Worm (Caenorhabditis elegans) whole organism, L3 larva: ENCODE results near the gene pepm-1.

ENCODE experiments used
- R02D3.7 ChIP-seq: fragments of 150-350 bp; optimal IDR thresholded peaks from 2 replicates; lab custom pipeline; 2014; ENCODE audit warnings: missing biosample characterization, missing genetic modification characterization
- ZK546.5 ChIP-seq: sonication (generic microtip); optimal IDR thresholded peaks from 2 replicates; lab custom pipeline; 2017; ENCODE audit warnings: missing biosample characterization, missing genetic modification characterization
- aly-2 ChIP-seq: fragments of 150-350 bp; optimal IDR thresholded peaks from 2 replicates; lab custom pipeline; 2014; ENCODE audit warnings: missing biosample characterization, missing genetic modification characterization
- ama-1 ChIP-seq: fragments of 150-350 bp; optimal IDR thresholded peaks from 2 replicates; lab custom pipeline; 2018
- ceh-82 ChIP-seq: fragments of 150-350 bp; optimal IDR thresholded peaks from 2 replicates; lab custom pipeline; 2014; ENCODE audit warnings: missing biosample characterization, missing genetic modification characterization
- egl-27 ChIP-seq: sonication (generic microtip); optimal IDR thresholded peaks from 4 replicates; lab custom pipeline; 2017; ENCODE audit warnings: missing biosample characterization, missing genetic modification reagents, missing genetic modification characterization
- egl-5 ChIP-seq: fragments of 150-350 bp; optimal IDR thresholded peaks from 2 replicates; lab custom pipeline; 2017; ENCODE audit warnings: missing biosample characterization, missing genetic modification reagents, missing genetic modification characterization, inconsistent platforms
- elt-1 ChIP-seq: fragments of 150-350 bp; optimal IDR thresholded peaks from 2 replicates; lab custom pipeline; 2014; ENCODE audit warnings: missing biosample characterization, missing genetic modification characterization
- elt-2 ChIP-seq: sonication (generic microtip); optimal IDR thresholded peaks from 2 replicates; lab custom pipeline; 2016; ENCODE audit warnings: missing genetic modification reagents, mild to moderate bottlenecking, missing genetic modification characterization, missing compliant biosample characterization
- elt-3 ChIP-seq, 3 experiments: fragments of 150-350 bp in 1 of 3; sonication (generic microtip) in 2 of 3; optimal IDR thresholded peaks; 2 replicates in 2 of 3; 4 replicates in 1 of 3; lab custom pipeline; 2014 to 2017; ENCODE audit warnings: missing biosample characterization in 3 of 3, missing genetic modification characterization in 3 of 3
- eor-1 ChIP-seq, 2 experiments: fragments of 150-350 bp; optimal IDR thresholded peaks; 2 replicates each; lab custom pipeline; 2014 to 2018; ENCODE audit warnings: missing biosample characterization in 2 of 2, missing genetic modification characterization in 2 of 2
- fkh-2 ChIP-seq: fragments of 150-350 bp; optimal IDR thresholded peaks from 2 replicates; lab custom pipeline; 2014; ENCODE audit warnings: missing biosample characterization, missing genetic modification reagents, missing genetic modification characterization
- fos-1 ChIP-seq: fragments of 150-350 bp; optimal IDR thresholded peaks from 2 replicates; lab custom pipeline; 2014; ENCODE audit warnings: missing biosample characterization, missing genetic modification characterization
- hmg-11 ChIP-seq: sonication (generic microtip); optimal IDR thresholded peaks from 2 replicates; lab custom pipeline; 2016; ENCODE audit warnings: missing genetic modification characterization, missing compliant biosample characterization
- jun-1 ChIP-seq: fragments of 150-350 bp; optimal IDR thresholded peaks from 2 replicates; lab custom pipeline; 2014; ENCODE audit warnings: missing biosample characterization, missing genetic modification reagents, missing genetic modification characterization
- lin-15B ChIP-seq: fragments of 150-350 bp; optimal IDR thresholded peaks from 2 replicates; lab custom pipeline; 2014; ENCODE audit warnings: missing biosample characterization, missing genetic modification characterization
- lin-39 ChIP-seq: fragments of 150-350 bp; optimal IDR thresholded peaks from 2 replicates; lab custom pipeline; 2018; ENCODE audit warnings: missing biosample characterization, missing genetic modification reagents, missing genetic modification characterization
- mdl-1 ChIP-seq: fragments of 150-350 bp; optimal IDR thresholded peaks from 2 replicates; lab custom pipeline; 2014; ENCODE audit warnings: missing biosample characterization, missing genetic modification characterization
- mml-1 ChIP-seq: fragments of 150-350 bp; sonication (generic microtip); optimal IDR thresholded peaks from 3 replicates; lab custom pipeline; 2014; ENCODE audit warnings: missing biosample characterization, missing genetic modification characterization
- nhr-12 ChIP-seq: fragments of 150-350 bp; optimal IDR thresholded peaks from 2 replicates; lab custom pipeline; 2014; ENCODE audit warnings: missing biosample characterization, missing genetic modification characterization
- nhr-23 ChIP-seq: fragments of 150-350 bp; optimal IDR thresholded peaks from 2 replicates; lab custom pipeline; 2014; ENCODE audit warnings: missing biosample characterization, missing genetic modification reagents, missing genetic modification characterization
- nhr-237 ChIP-seq: fragments of 150-350 bp; optimal IDR thresholded peaks from 2 replicates; lab custom pipeline; 2014; ENCODE audit warnings: missing biosample characterization, missing genetic modification characterization
- nhr-25 ChIP-seq: sonication (generic microtip); optimal IDR thresholded peaks from 2 replicates; lab custom pipeline; 2017; ENCODE audit warnings: missing biosample characterization, missing genetic modification characterization
- nhr-28 ChIP-seq: fragments of 150-350 bp; optimal IDR thresholded peaks from 2 replicates; lab custom pipeline; 2014; ENCODE audit warnings: missing biosample characterization, missing genetic modification characterization
- nhr-67 ChIP-seq: fragments of 150-350 bp; optimal IDR thresholded peaks from 2 replicates; lab custom pipeline; 2014; ENCODE audit warnings: missing biosample characterization, missing genetic modification characterization
- nhr-76 ChIP-seq: fragments of 150-350 bp; sonication (generic microtip); optimal IDR thresholded peaks from 5 replicates; lab custom pipeline; 2014; ENCODE audit warnings: missing biosample characterization, missing genetic modification characterization
- pha-4 ChIP-seq: fragments of 150-350 bp; optimal IDR thresholded peaks from 2 replicates; lab custom pipeline; 2014; ENCODE audit warnings: missing biosample characterization, missing genetic modification reagents, missing genetic modification characterization
- pqm-1 ChIP-seq: fragments of 150-350 bp; optimal IDR thresholded peaks from 2 replicates; lab custom pipeline; 2017; ENCODE audit warnings: missing biosample characterization, missing genetic modification characterization, inconsistent platforms
- skn-1 ChIP-seq: fragments of 150-350 bp; optimal IDR thresholded peaks from 2 replicates; lab custom pipeline; 2014; ENCODE audit warnings: missing biosample characterization, missing genetic modification characterization
- snpc-4 ChIP-seq: fragments of 150-350 bp; optimal IDR thresholded peaks from 2 replicates; lab custom pipeline; 2014; ENCODE audit warnings: missing biosample characterization, missing genetic modification characterization

pepm-1 gene

ce11 chrV:14324502-14325467, 4.1 kb upstream of the pepm-1 start, which contains the start of the genes F47B8.4 and F47B8.18:
Gene F47B8.4, minus strand, starts transcription at chrV:14324673.
Gene F47B8.18, minus strand, starts transcription at chrV:14325464.
- peak; percentile 69 for TF ChIP-seq elt-2
- TF ChIP-seq mml-1 (tag; lab: Kevin White, UChicago) = no peak
- TF ChIP-seq pha-4 (tag; lab: Kevin White, UChicago) = peak; percentile 90
- TF ChIP-seq fkh-2 = no peak
- peak; percentile 59 for TF ChIP-seq pqm-1

ce11 chrV:14327776-14328175, 1.1 kb upstream of the pepm-1 start, which contains the start of gene F47B8.5:
Gene F47B8.5, minus strand, starts transcription at chrV:14327876.
- no peak for TF ChIP-seq nhr-76
- no peak for TF ChIP-seq eor-1 (tag; optimal IDR thresholded peaks at IDR 0.05; lab: Kevin White, UChicago)
- no peak for TF ChIP-seq egl-27
- no peak for TF ChIP-seq aly-2 (tag; lab: Kevin White, UChicago)
- TF ChIP-seq skn-1 (tag; lab: Kevin White, UChicago) = no peak
- no peak for TF ChIP-seq fos-1 (tag; lab: Kevin White, UChicago)
- no peak for TF ChIP-seq egl-5

- TF ChIP-seq nhr-25 (tag; lab: Kevin White, UChicago) (peak; percentile 4), ZK546.5 (tag; lab: Kevin White, UChicago) (no peak)
These were observed 2.6 kb downstream of the pepm-1 start, which contains the start of gene F47B8.8 for ce11 chrV:14331477-14331876. Gene F47B8.8, plus strand, starts transcription at chrV:14331733.

ce11 chrV:14333116-14333515, 4.2 kb downstream of the pepm-1 start, which contains the start of gene srm-4:
Gene srm-4, plus strand, starts transcription at chrV:14333416.
- TF ChIP-seq hmg-11 (tag; lab: Kevin White, UChicago) (no peak), nhr-23 (tag; lab: Kevin White, UChicago) (no peak), R02D3.7 (tag; lab: Kevin White, UChicago) (no peak), elt-3 (tag; optimal IDR thresholded peaks at IDR 0.05; lab: Kevin White, UChicago) (no peak), nhr-67 (tag; lab: Kevin White, UChicago) (no peak), aly-2 (tag; lab: Kevin White, UChicago) (no peak)

- TF ChIP-seq egl-5 = no peak
- no peak for TF ChIP-seq nhr-23 (tag; lab: Kevin White, UChicago)
- no peak for TF ChIP-seq nhr-28 (tag; lab: Kevin White, UChicago)
- TF ChIP-seq mml-1 (tag; lab: Kevin White, UChicago) = no peak
- no peak for TF ChIP-seq hmg-11 (tag; lab: Kevin White, UChicago)
- TF ChIP-seq jun-1 = no peak
- no peak for TF ChIP-seq lin-15B (tag; lab: Kevin White, UChicago)
- TF ChIP-seq, all 47 proteins: peak for 0
These were observed 6.0 kb downstream of the pepm-1 start, which contains the start of gene srm-5 for ce11 chrV:14334901-14335300. Gene srm-5, plus strand, starts transcription at chrV:14335201.

- TF ChIP-seq mdl-1 (tag; lab: Kevin White, UChicago) (no peak), ama-1 (lab: Kevin White, UChicago) (no peak), nhr-12 (tag; lab: Kevin White, UChicago) (no peak), nhr-237 (tag; lab: Kevin White, UChicago) (no peak), egl-27 (no peak), ceh-82 (tag; lab: Kevin White, UChicago) (no peak), nhr-23 (tag; lab: Kevin White, UChicago) (no peak), eor-1 (tag; optimal IDR thresholded peaks at IDR 0.05; lab: Kevin White, UChicago) (no peak), nhr-28 (tag; lab: Kevin White, UChicago) (no peak), lin-15B (tag; lab: Kevin White, UChicago) (no peak), lin-39 (tag; lab: Kevin White, UChicago) (no peak), snpc-4 (tag; lab: Kevin White, UChicago) (no peak), hmg-11 (tag; lab: Kevin White, UChicago) (no peak), elt-1 (tag; lab: Kevin White, UChicago) (no peak), pqm-1 (no peak)
These were observed 7.7 kb downstream of the pepm-1 start, which contains the start of gene srm-6 for ce11 chrV:14336655-14337054. Gene srm-6, plus strand, starts transcription at chrV:14336955.
